Worm (Caenorhabditis elegans) whole organism, young adult: Measurements from ENCODE around the gene D1054.1.

Experiments used
- attf-3 ChIP-seq: fragments of 200-800 bp; sonication (Bioruptor generic); conservative IDR thresholded peaks from 2 replicates; pipeline ENCODE4 v1.3.6; 2022; ENCODE audit warnings: missing genetic modification reagents, missing genetic modification characterization, missing compliant biosample characterization
- ccch-3 ChIP-seq: fragments of 200-800 bp; sonication (Bioruptor generic); optimal IDR thresholded peaks from 2 replicates; lab custom pipeline; 2018; ENCODE audit warnings: mild to moderate bottlenecking, missing genetic modification characterization, missing compliant biosample characterization
- hlh-26 ChIP-seq: fragments of 200-800 bp; sonication (Bioruptor generic); conservative IDR thresholded peaks from 2 replicates; pipeline ENCODE4 v1.3.6; 2022; ENCODE audit warnings: missing genetic modification reagents, missing genetic modification characterization, missing compliant biosample characterization
- lin-54 ChIP-seq: fragments of 200-800 bp; sonication (Bioruptor generic); optimal IDR thresholded peaks from 2 replicates; lab custom pipeline; 2018; ENCODE audit warnings: mild to moderate bottlenecking, missing genetic modification characterization, missing compliant biosample characterization
- madf-6 ChIP-seq: fragments of 200-800 bp; sonication (Bioruptor generic); IDR thresholded peaks from 2 replicates; pipeline ENCODE4 v1.3.6; 2022; ENCODE audit warnings: missing genetic modification reagents, missing genetic modification characterization, missing compliant biosample characterization
- mes-4 ChIP-seq: sonication (generic microtip); optimal IDR thresholded peaks from 2 replicates; lab custom pipeline; 2016; ENCODE audit warnings: missing genotype, missing genetic modification characterization, missing compliant biosample characterization
- nfya-1 ChIP-seq: sonication (generic microtip); optimal IDR thresholded peaks from 2 replicates; lab custom pipeline; 2017; ENCODE audit warnings: antibody characterized with exemption, missing compliant biosample characterization, missing genetic modification characterization, borderline replicate concordance; ENCODE audit not compliant: insufficient read depth
- rcor-1 ChIP-seq: fragments of 200-800 bp; sonication (Bioruptor generic); IDR thresholded peaks from 2 replicates; pipeline ENCODE4 v1.3.6; 2022; ENCODE audit warnings: missing genetic modification reagents, missing genetic modification characterization, missing compliant biosample characterization
- snpc-1.3 ChIP-seq: sonication (generic microtip); optimal IDR thresholded peaks from 2 replicates; lab custom pipeline; 2017; ENCODE audit warnings: missing genetic modification characterization, mild to moderate bottlenecking, missing compliant biosample characterization, antibody characterized with exemption, moderate library complexity, missing genotype, missing genetic modification reagents; ENCODE audit not compliant: insufficient read depth
- snpc-3.4 ChIP-seq: sonication (generic microtip); optimal IDR thresholded peaks from 2 replicates; lab custom pipeline; 2017; ENCODE audit warnings: missing genetic modification characterization, mild to moderate bottlenecking, missing compliant biosample characterization, antibody characterized with exemption, moderate library complexity, missing genotype, missing genetic modification reagents
- somi-1 ChIP-seq: fragments of 200-800 bp; sonication (Bioruptor generic); optimal IDR thresholded peaks from 2 replicates; lab custom pipeline; 2018; ENCODE audit warnings: mild to moderate bottlenecking, missing genetic modification characterization, missing compliant biosample characterization
- sptf-2 ChIP-seq: fragments of 200-800 bp; sonication (Bioruptor generic); optimal IDR thresholded peaks from 2 replicates; lab custom pipeline; 2018; ENCODE audit warnings: mild to moderate bottlenecking, missing genetic modification characterization, missing compliant biosample characterization

- TF ChIP-seq snpc-1.3: no peak
- TF ChIP-seq snpc-3.4 (tag; lab: Kevin White, UChicago): no peak
- no peak for TF ChIP-seq madf-6 (GFP tag; lab: Robert Waterston, UW)
- TF ChIP-seq hlh-26 (GFP tag; lab: Robert Waterston, UW): no peak
- no peak for TF ChIP-seq nfya-1
- no peak for TF ChIP-seq sptf-2 (GFP tag; lab: Kevin White, UChicago)
- no peak for TF ChIP-seq ccch-3 (GFP tag; lab: Kevin White, UChicago)
- TF ChIP-seq mes-4 (tag; lab: Kevin White, UChicago): no peak
- no peak for TF ChIP-seq lin-54
- no peak for TF ChIP-seq somi-1 (GFP tag; lab: Kevin White, UChicago)
- no peak for TF ChIP-seq rcor-1 (GFP tag; lab: Robert Waterston, UW)
- no peak for TF ChIP-seq attf-3 (GFP tag; lab: Robert Waterston, UW)
These were observed 22.6 kb downstream of the D1054.1 start, which contains the start of the genes selt-1.2 and F28H7.2 for ce11 chrV:10747263-10747951.
